Worm (Caenorhabditis elegans) whole organism, L2 larva: ENCODE results near the gene otub-4.

ENCODE experiments used
- alr-1 ChIP-seq: fragments of 150-350 bp; optimal IDR thresholded peaks from 2 replicates; lab custom pipeline; 2014; ENCODE audit warnings: missing biosample characterization, missing genetic modification characterization
- fos-1 ChIP-seq: fragments of 150-350 bp; optimal IDR thresholded peaks from 2 replicates; lab custom pipeline; 2014; ENCODE audit warnings: missing biosample characterization, missing genetic modification characterization

DNA sequence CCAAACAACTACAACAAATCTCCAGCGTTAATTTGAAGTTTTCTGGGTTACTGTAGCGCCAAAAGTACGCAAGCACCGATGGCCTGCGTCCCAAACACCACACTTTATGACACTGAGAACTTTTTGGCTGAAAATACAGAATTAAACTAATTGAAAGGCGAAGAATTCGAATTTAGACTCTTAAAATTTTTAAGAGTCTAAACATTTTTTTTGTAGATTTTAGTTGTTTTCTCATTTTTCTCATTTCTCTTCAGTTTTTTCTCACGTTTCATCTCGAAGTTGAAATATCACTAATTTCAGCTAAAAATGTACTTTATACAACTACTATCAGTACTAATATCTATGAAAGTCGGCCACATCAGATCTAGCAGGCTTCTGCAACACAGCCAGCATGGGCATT, 37.5 kb upstream of the otub-4 start, which contains the start of gene lgc-9:
- TF ChIP-seq alr-1 (tag; lab: Kevin White, UChicago) (no peak), fos-1 (no peak)
